Worm (Caenorhabditis elegans): ENCODE measurements around the gene sek-6.

Gene sek-6

DNA sequence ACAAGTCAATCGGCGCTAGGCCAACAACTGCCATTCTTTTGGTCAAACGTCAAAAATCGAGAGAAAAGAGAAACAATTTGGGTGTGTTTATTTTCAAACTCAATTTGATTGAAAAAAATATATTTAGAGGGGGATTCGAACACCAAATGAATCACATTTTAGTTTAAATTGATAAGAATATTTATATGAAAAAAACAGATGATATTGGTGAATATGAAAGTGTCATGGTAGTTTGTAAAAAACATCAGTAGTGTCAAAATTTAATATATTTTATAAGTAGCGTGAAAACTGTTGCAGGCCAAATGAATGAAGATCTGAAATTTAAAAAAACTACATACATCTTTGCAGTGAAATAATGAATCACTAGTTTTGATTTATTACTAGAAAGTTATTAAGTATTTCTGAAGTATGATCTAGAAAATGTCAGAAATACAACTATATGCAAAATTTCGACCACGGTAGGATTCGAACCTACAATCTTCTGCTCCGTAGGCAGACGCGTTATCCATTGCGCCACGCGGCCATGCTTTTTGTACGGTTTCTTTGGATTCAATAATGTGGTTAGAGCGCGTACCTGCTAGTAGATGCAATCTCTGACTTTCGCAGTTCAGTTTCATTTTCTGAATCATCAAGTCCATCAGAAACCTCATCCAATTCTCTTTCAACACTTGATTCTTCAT lies 12.8 kb upstream of the sek-6 start, which contains the start of gene F19C6.4 (continued):
- TF ChIP-seq vab-7 (GFP tag; IDR thresholded peaks at IDR 0.05) (peak; percentile 55; the same call in 1 of the 2 replicates), lsy-2 (tag; optimal IDR thresholded peaks at IDR 0.05) (no peak), dmd-6 (GFP tag; IDR thresholded peaks at IDR 0.05) (0 out of 2 replicates have a peak, but pooled peaks have one; percentile 11), gei-8 (GFP tag; optimal IDR thresholded peaks at IDR 0.05) (no peak), rbr-2 (tag; optimal IDR thresholded peaks at IDR 0.05) (no peak), fkh-10 (GFP tag; optimal IDR thresholded peaks at IDR 0.05) (no peak), T20F7.1 (GFP tag; optimal IDR thresholded peaks at IDR 0.05) (peak; percentile 4), mdl-1 (tag; optimal IDR thresholded peaks at IDR 0.05) (no peak), zip-11 (GFP tag; IDR thresholded peaks at IDR 0.05) (no peak), lin-15B (tag; optimal IDR thresholded peaks at IDR 0.05) (no peak), pha-4 (GFP tag; IDR thresholded peaks at IDR 0.05) (peak; percentile 53; the same call in 1 of the 2 replicates), pha-4 (tag; optimal IDR thresholded peaks at IDR 0.05) (no peak), dmd-8 (GFP tag; IDR thresholded peaks at IDR 0.05) (peak; percentile 42; the same call in 1 of the 2 replicates), egl-27 (tag; optimal IDR thresholded peaks at IDR 0.05) (no peak), nhr-10 (tag; optimal IDR thresholded peaks at IDR 0.05) (no peak), duxl-1 (tag; optimal IDR thresholded peaks at IDR 0.05; ENCODE audit: poor library complexity) (no peak), daf-19 (GFP tag; conservative IDR thresholded peaks at IDR 0.05) (peak; percentile 75), mdt-29 (GFP tag; IDR thresholded peaks at IDR 0.05) (no peak), nhr-42 (GFP tag; IDR thresholded peaks at IDR 0.05) (no peak), aha-1 (tag) (peak; percentile 63), ceh-82 (tag; optimal IDR thresholded peaks at IDR 0.05) (no peak), ama-1 (optimal IDR thresholded peaks at IDR 0.05) (no peak), zfp-3 (GFP tag; conservative IDR thresholded peaks at IDR 0.05) (no peak), dpl-1 (GFP tag; optimal IDR thresholded peaks at IDR 0.05) (no peak), daf-12 (tag; optimal IDR thresholded peaks at IDR 0.05) (no peak)

DNA sequence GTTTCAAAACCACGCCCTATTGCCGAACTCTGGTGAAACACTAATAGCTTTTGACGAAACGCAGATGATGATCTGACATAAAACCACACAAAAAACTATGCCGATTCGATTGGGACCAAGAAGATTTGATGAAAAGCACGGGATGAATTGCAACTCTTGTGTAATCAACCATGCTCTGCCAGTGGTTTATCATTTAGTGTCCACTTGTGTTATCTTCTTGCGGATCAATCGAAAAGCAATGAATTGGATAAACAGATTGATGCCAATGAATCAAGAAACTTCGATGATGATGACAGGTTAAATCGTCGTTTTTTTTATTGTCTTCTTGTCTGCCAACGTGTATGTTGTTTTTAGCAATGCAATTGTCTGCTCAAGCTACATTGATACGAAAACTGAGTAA lies 8.9 kb upstream of the sek-6 start, which contains the start of gene F42G10.1:
TSS of gene F42G10.1 (minus strand) at position 151 of the 400 bp plus-strand sequence.
- TF ChIP-seq F37D6.2 (tag; optimal IDR thresholded peaks at IDR 0.05) (no peak), daf-16 (GFP tag; optimal IDR thresholded peaks at IDR 0.05) (peak in 1 of 2 experiments; percentile 83), daf-16 (tag; optimal IDR thresholded peaks at IDR 0.05) (no peak), madf-9 (GFP tag; conservative IDR thresholded peaks at IDR 0.05) (no peak), nhr-11 (tag; optimal IDR thresholded peaks at IDR 0.05) (peak; percentile 11), lin-15B (tag; optimal IDR thresholded peaks at IDR 0.05) (no peak), hlh-11 (tag; optimal IDR thresholded peaks at IDR 0.05) (peak; percentile 25), lin-38 (GFP tag; IDR thresholded peaks at IDR 0.05) (no peak), ces-1 (GFP tag; optimal IDR thresholded peaks at IDR 0.05) (no peak)

DNA sequence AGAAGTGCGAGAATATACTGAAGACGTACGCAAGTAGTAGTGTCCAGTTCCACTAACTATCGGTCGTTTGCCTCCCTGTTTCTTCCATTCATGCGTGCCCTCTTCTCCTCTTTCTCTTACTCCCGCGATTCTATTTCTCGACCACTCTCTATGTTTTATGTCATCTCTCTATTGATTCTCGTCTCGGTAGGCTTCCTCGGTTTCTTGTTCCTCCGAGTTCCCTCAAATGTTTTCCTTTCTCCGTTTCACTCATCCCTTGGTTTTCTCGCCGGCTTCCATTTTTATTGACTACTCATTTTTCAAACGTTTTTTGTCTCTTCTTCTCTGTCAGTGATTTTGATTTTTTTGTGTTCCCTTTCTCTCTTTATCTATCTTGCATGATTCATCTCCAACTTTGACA lies 4.6 kb upstream of the sek-6 start:
- TF ChIP-seq Y105C5A.15 (GFP tag; IDR thresholded peaks at IDR 0.05) (no peak), zfp-3 (GFP tag; conservative IDR thresholded peaks at IDR 0.05) (no peak), unc-62 (GFP tag; optimal IDR thresholded peaks at IDR 0.05 in 1 of 2) (peak in 1 of 2 experiments; percentile 97), unc-62 (tag; optimal IDR thresholded peaks at IDR 0.05) (no peak), egl-43 (GFP tag; IDR thresholded peaks at IDR 0.05) (no peak), nhr-111 (GFP tag; optimal IDR thresholded peaks at IDR 0.05) (no peak), mdl-1 (tag; optimal IDR thresholded peaks at IDR 0.05) (peak in 1 of 2 experiments; percentile 72), F44E2.7 (GFP tag; IDR thresholded peaks at IDR 0.05) (no peak), ama-1 (optimal IDR thresholded peaks at IDR 0.05) (no peak), hmg-1.1 (GFP tag; IDR thresholded peaks at IDR 0.05) (peak; percentile 48; the same call in 1 of the 2 replicates), daf-16 (GFP tag; optimal IDR thresholded peaks at IDR 0.05) (peak in 1 of 2 experiments; percentile 40), daf-16 (tag; optimal IDR thresholded peaks at IDR 0.05) (no peak), nhr-28 (tag; optimal IDR thresholded peaks at IDR 0.05) (peak; percentile 80), D1046.2 (GFP tag; IDR thresholded peaks at IDR 0.05) (no peak), ctbp-1 (GFP tag; IDR thresholded peaks at IDR 0.05) (peak; percentile 65; the same call in 1 of the 2 replicates), F37D6.2 (tag; optimal IDR thresholded peaks at IDR 0.05) (no peak), mes-2 (tag; optimal IDR thresholded peaks at IDR 0.05; ENCODE audit: poor library complexity, severe bottlenecking) (peak; percentile 13), mxl-3 (GFP tag; optimal IDR thresholded peaks at IDR 0.05) (peak; percentile 39), gei-8 (GFP tag; optimal IDR thresholded peaks at IDR 0.05) (no peak), hlh-11 (tag; optimal IDR thresholded peaks at IDR 0.05) (peak; percentile 55), ceh-28 (tag; optimal IDR thresholded peaks at IDR 0.05) (peak; percentile 13), nhr-10 (tag; optimal IDR thresholded peaks at IDR 0.05) (no peak), ceh-32 (tag; optimal IDR thresholded peaks at IDR 0.05; ENCODE audit: poor library complexity) (no peak), arid-1 (GFP tag; conservative IDR thresholded peaks at IDR 0.05) (no peak)

Data from whole organism, L4 larva.